Fruit fly (Drosophila melanogaster) whole organism, wandering third instar larva: ENCODE results near the gene CG15385.

Source experiments
- Mio ChIP-seq: sonication (Bioruptor generic); optimal IDR thresholded peaks from 2 replicates; lab custom pipeline; 2016; ENCODE audit warnings: missing biosample characterization, missing genetic modification characterization
- Myc ChIP-seq: fragments of >200 bp; optimal IDR thresholded peaks from 2 replicates; lab custom pipeline; 2017
- Sp1 ChIP-seq: fragments of 200-800 bp; sonication (Bioruptor generic); optimal IDR thresholded peaks from 3 replicates; lab custom pipeline; 2019; ENCODE audit warnings: missing biosample characterization, mild to moderate bottlenecking, missing genetic modification characterization, moderate library complexity
- foxo ChIP-seq, 2 experiments: fragments of 200-800 bp; sonication (Bioruptor generic); optimal IDR thresholded peaks; 2 replicates in 1 of 2; 3 replicates in 1 of 2; lab custom pipeline; 2016 to 2017; ENCODE audit warnings: missing biosample characterization in 2 of 2, missing genetic modification characterization in 2 of 2
- fru ChIP-seq: fragments of 200-800 bp; sonication (Bioruptor generic); optimal IDR thresholded peaks from 3 replicates; lab custom pipeline; 2016; ENCODE audit warnings: missing biosample characterization, mild to moderate bottlenecking, missing genetic modification characterization
- lola ChIP-seq: fragments of >200 bp; optimal IDR thresholded peaks from 2 replicates; lab custom pipeline; 2017; ENCODE audit warnings: missing biosample characterization, missing genetic modification characterization
- pan ChIP-seq: fragments of >200 bp; optimal IDR thresholded peaks from 2 replicates; lab custom pipeline; 2017
- usp ChIP-seq: fragments of >200 bp; optimal IDR thresholded peaks from 2 replicates; lab custom pipeline; 2017; ENCODE audit warnings: missing biosample characterization, missing genetic modification characterization

DNA sequence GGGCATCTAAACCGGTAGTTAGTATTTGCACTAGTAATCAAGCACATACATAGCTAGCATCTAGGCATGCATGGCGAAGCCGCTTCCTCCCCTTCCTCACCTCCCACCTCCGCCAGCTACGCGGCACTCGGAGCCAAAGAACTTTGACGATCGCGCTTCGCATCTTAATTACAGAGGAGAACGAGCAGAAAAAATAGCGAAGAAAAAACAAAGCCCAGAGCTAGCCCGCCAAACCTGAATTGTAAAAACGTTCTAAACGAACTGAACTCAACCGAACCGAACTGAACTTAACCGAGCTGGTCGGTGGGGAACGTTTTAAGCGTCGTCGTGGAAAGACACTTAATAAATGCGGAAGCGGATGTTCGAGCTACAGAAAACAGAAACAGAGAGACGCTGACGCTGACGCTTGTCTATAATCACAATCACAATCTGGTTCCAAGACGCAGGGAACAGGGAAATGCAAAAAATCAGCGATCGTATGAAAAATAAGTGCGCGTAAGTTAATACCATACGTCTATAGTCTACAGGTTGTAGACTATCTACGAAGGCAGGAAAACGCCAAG is 43.4 kb downstream of the CG15385 start:
- TF ChIP-seq fru (GFP tag; lab: Kevin White, UChicago) = no peak
- no peak for TF ChIP-seq Myc (lab: Kevin White, UChicago)
- no peak for TF ChIP-seq foxo (GFP tag; optimal IDR thresholded peaks at IDR 0.05; lab: Kevin White, UChicago)
- TF ChIP-seq pan (lab: Kevin White, UChicago) = no peak
- TF ChIP-seq lola (GFP tag; lab: Kevin White, UChicago) = no peak
- TF ChIP-seq Mio (GFP tag; lab: Kevin White, UChicago) = no peak
- no peak for TF ChIP-seq Sp1
- no peak for TF ChIP-seq usp (GFP tag; lab: Kevin White, UChicago)
